Fruit fly (Drosophila melanogaster) whole organism, pupa: ENCODE measurements around the gene CG31008.

Experiments used
- CG14655 ChIP-seq: fragments of 200-800 bp; sonication (Bioruptor generic); optimal IDR thresholded peaks from 3 replicates; lab custom pipeline; 2017; ENCODE audit warnings: mild to moderate bottlenecking, missing biosample characterization, missing genetic modification reagents, missing genetic modification characterization
- CG9948 ChIP-seq: fragments of 200-800 bp; sonication (Bioruptor generic); optimal IDR thresholded peaks from 2 replicates; lab custom pipeline; 2018; ENCODE audit warnings: missing biosample characterization, mild to moderate bottlenecking, missing genetic modification characterization, moderate library complexity
- fd96Ca ChIP-seq: fragments of 200-800 bp; sonication (Bioruptor generic); IDR thresholded peaks from 3 replicates; pipeline ENCODE4 v1.3.6; 2022; ENCODE audit warnings: missing biosample characterization, missing genetic modification characterization

DNA sequence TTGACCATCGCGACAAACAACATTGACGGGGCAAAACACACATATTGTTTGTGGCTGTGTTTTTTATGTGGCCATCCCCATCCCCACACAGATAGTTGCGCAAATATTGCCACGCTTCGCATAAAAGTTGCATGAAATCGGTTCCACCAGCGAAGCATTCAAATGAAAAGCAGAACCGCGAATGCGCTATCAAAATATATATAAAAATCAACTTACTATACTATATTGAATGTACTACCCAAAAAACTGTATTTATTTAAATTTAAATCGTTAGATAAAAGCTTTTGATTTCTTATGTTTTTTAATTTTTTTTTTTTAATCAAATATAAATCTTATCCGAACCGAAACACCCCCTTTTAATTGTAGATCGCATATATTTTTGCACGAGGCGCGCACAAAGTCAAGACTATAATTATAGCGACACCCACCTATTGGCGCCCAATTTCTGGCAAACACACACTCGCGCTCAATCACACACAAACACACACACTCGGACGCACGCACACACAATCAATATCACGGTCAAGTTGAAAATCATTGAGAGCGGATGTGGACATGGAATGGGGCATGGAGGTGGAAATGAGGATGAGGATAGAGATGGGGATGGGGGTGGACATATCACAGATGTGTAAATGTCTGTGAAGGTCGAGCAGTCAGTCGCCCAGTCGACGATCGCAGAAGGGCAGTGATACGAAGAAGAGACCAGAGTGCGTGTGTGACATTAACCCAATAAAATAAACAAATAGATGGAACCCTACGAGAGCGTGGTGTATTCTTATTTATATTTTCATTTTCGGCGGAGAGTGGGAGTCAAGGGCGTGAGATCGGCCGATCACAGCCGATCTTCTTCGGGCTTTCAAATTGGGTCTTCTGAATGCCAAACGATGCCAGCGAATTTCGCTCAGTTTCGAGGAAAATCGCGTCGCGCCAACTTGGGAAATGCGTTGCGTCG, 48.9 kb upstream of the CG31008 start, which contains the start of gene CanA1:
- no peak for TF ChIP-seq CG14655 (GFP tag; lab: Kevin White, UChicago)
- TF ChIP-seq CG9948 (tag; lab: Kevin White, UChicago), result no peak
- 0 out of 3 replicates have a peak, but pooled peaks have one; percentile 18 for TF ChIP-seq fd96Ca (GFP tag; lab: Robert Waterston, UW)
